Worm (Caenorhabditis elegans) whole organism, L4 larva: ENCODE data around the gene calu-1.

ENCODE experiments used
- F37D6.2 ChIP-seq: sonication (generic microtip); optimal IDR thresholded peaks from 2 replicates; lab custom pipeline; 2016; ENCODE audit warnings: mild to moderate bottlenecking, missing genetic modification characterization, missing compliant biosample characterization
- Y75B8A.6 ChIP-seq: fragments of 200-800 bp; sonication (Bioruptor generic); IDR thresholded peaks from 2 replicates; pipeline ENCODE4 v1.3.6; 2022; ENCODE audit warnings: missing genetic modification reagents, missing genetic modification characterization, missing compliant biosample characterization
- ZK546.5 ChIP-seq, 2 experiments: sonication (generic microtip); optimal IDR thresholded peaks; 2 replicates each; lab custom pipeline; 2017; ENCODE audit warnings: missing biosample characterization in 2 of 2, missing genetic modification characterization in 2 of 2
- aha-1 ChIP-seq: fragments of 150-350 bp; peaks from one replicate; lab custom pipeline; 2014; ENCODE audit warnings: missing biosample characterization, missing genetic modification characterization
- ama-1 ChIP-seq: fragments of 150-350 bp; optimal IDR thresholded peaks from 2 replicates; lab custom pipeline; 2014; ENCODE audit warnings: inconsistent platforms, mixed read lengths
- ceh-20 ChIP-seq: fragments of 200-800 bp; sonication (Bioruptor generic); IDR thresholded peaks from 2 replicates; pipeline ENCODE4 v1.3.6; 2022; ENCODE audit warnings: missing genetic modification reagents, missing genetic modification characterization, missing compliant biosample characterization
- ceh-28 ChIP-seq: fragments of 150-350 bp; optimal IDR thresholded peaks from 2 replicates; lab custom pipeline; 2014; ENCODE audit warnings: missing biosample characterization, missing genetic modification reagents, missing genetic modification characterization
- ceh-44 ChIP-seq: fragments of 200-800 bp; sonication (Bioruptor generic); IDR thresholded peaks from 2 replicates; pipeline ENCODE4 v1.3.6; 2022; ENCODE audit warnings: missing genetic modification reagents, missing genetic modification characterization, missing compliant biosample characterization
- ctbp-1 ChIP-seq: fragments of 200-800 bp; sonication (Bioruptor generic); IDR thresholded peaks from 2 replicates; pipeline ENCODE4 v1.3.6; 2022; ENCODE audit warnings: missing genetic modification reagents, missing genetic modification characterization, missing compliant biosample characterization
- daf-16 ChIP-seq, 3 experiments: sonication (generic microtip); optimal IDR thresholded peaks; 2 replicates each; lab custom pipeline; 2016 to 2017; ENCODE audit warnings: missing genetic modification characterization in 3 of 3, missing genetic modification reagents in 3 of 3, mild to moderate bottlenecking in 2 of 3, missing compliant biosample characterization in 2 of 3, missing biosample characterization in 1 of 3, moderate library complexity in 1 of 3
- dmd-6 ChIP-seq: fragments of 200-800 bp; sonication (Bioruptor generic); IDR thresholded peaks from 2 replicates; pipeline ENCODE4 v1.3.6; 2022; ENCODE audit warnings: missing genetic modification reagents, missing genetic modification characterization, missing compliant biosample characterization
- dve-1 ChIP-seq: sonication (generic microtip); optimal IDR thresholded peaks from 2 replicates; lab custom pipeline; 2017; ENCODE audit warnings: antibody characterized with exemption, mild to moderate bottlenecking, missing genetic modification characterization, missing compliant biosample characterization; ENCODE audit not compliant: insufficient read depth
- egl-43 ChIP-seq: fragments of 200-800 bp; sonication (Bioruptor generic); IDR thresholded peaks from 2 replicates; pipeline ENCODE4 v1.3.6; 2022; ENCODE audit warnings: missing genetic modification reagents, missing genetic modification characterization, missing compliant biosample characterization
- fkh-10 ChIP-seq: fragments of 150-350 bp; optimal IDR thresholded peaks from 2 replicates; lab custom pipeline; 2014; ENCODE audit warnings: missing biosample characterization, missing genetic modification reagents, missing genetic modification characterization
- hif-1 ChIP-seq, 2 experiments: sonication (generic microtip); optimal IDR thresholded peaks; 2 replicates each; lab custom pipeline; 2016 to 2017; ENCODE audit warnings: missing compliant biosample characterization in 2 of 2, missing genetic modification characterization in 2 of 2, missing genetic modification reagents in 2 of 2, missing genotype in 2 of 2, mild to moderate bottlenecking in 1 of 2
- hmg-1.1 ChIP-seq: fragments of 200-800 bp; sonication (Bioruptor generic); IDR thresholded peaks from 2 replicates; pipeline ENCODE4 v1.3.6; 2022; ENCODE audit warnings: missing genetic modification reagents, missing genetic modification characterization, missing compliant biosample characterization
- jun-1 ChIP-seq: fragments of 150-350 bp; optimal IDR thresholded peaks from 2 replicates; lab custom pipeline; 2014; ENCODE audit warnings: missing biosample characterization, missing genetic modification reagents, missing genetic modification characterization
- lin-15B ChIP-seq: fragments of 150-350 bp; sonication (generic microtip); optimal IDR thresholded peaks from 3 replicates; lab custom pipeline; 2014; ENCODE audit warnings: missing biosample characterization, missing genetic modification characterization
- lin-38 ChIP-seq: fragments of 200-800 bp; sonication (Bioruptor generic); IDR thresholded peaks from 2 replicates; pipeline ENCODE4 v1.3.6; 2022; ENCODE audit warnings: missing genetic modification reagents, missing genetic modification characterization, missing compliant biosample characterization
- lir-3 ChIP-seq: sonication (generic microtip); optimal IDR thresholded peaks from 2 replicates; lab custom pipeline; 2016; ENCODE audit warnings: mild to moderate bottlenecking, missing genetic modification characterization, missing compliant biosample characterization
- lsy-2 ChIP-seq, 2 experiments: fragments of 150-350 bp in 1 of 2; sonication (generic microtip) in 1 of 2; optimal IDR thresholded peaks; 2 replicates each; lab custom pipeline; 2014 to 2017; ENCODE audit warnings: missing biosample characterization in 2 of 2, missing genetic modification characterization in 2 of 2
- madf-5 ChIP-seq, 2 experiments: fragments of 200-800 bp; sonication (Bioruptor generic); IDR thresholded peaks; 2 replicates each; pipeline ENCODE4 v1.3.6; 2022; ENCODE audit warnings: missing compliant biosample characterization in 2 of 2, missing genetic modification characterization in 2 of 2
- mdl-1 ChIP-seq, 2 experiments: fragments of 150-350 bp in 1 of 2; sonication (generic microtip) in 1 of 2; optimal IDR thresholded peaks; 2 replicates each; lab custom pipeline; 2014 to 2017; ENCODE audit warnings: missing biosample characterization in 2 of 2, missing genetic modification characterization in 2 of 2
- mep-1 ChIP-seq: fragments of 150-350 bp; sonication (generic microtip); optimal IDR thresholded peaks from 3 replicates; lab custom pipeline; 2014; ENCODE audit warnings: missing biosample characterization, missing genetic modification characterization
- nhr-10 ChIP-seq: fragments of 150-350 bp; optimal IDR thresholded peaks from 2 replicates; lab custom pipeline; 2014; ENCODE audit warnings: missing biosample characterization, missing genetic modification characterization
- nhr-102 ChIP-seq: sonication (generic microtip); optimal IDR thresholded peaks from 2 replicates; lab custom pipeline; 2016; ENCODE audit warnings: mild to moderate bottlenecking, missing genetic modification characterization, moderate library complexity, missing compliant biosample characterization
- nhr-11 ChIP-seq: fragments of 150-350 bp; optimal IDR thresholded peaks from 2 replicates; lab custom pipeline; 2014; ENCODE audit warnings: missing biosample characterization, missing genetic modification characterization
- nhr-111 ChIP-seq: fragments of 200-800 bp; sonication (Bioruptor generic); optimal IDR thresholded peaks from 2 replicates; lab custom pipeline; 2018; ENCODE audit warnings: mild to moderate bottlenecking, missing genetic modification characterization, missing compliant biosample characterization
- nhr-237 ChIP-seq: sonication (generic microtip); optimal IDR thresholded peaks from 2 replicates; lab custom pipeline; 2017; ENCODE audit warnings: missing biosample characterization, missing genetic modification characterization
- nhr-28 ChIP-seq: fragments of 150-350 bp; optimal IDR thresholded peaks from 2 replicates; lab custom pipeline; 2014; ENCODE audit warnings: missing biosample characterization, missing genetic modification characterization
- nhr-48 ChIP-seq: sonication (generic microtip); optimal IDR thresholded peaks from 2 replicates; lab custom pipeline; 2016; ENCODE audit warnings: mild to moderate bottlenecking, missing genetic modification characterization, missing compliant biosample characterization
- php-3 ChIP-seq: fragments of 200-800 bp; sonication (Bioruptor generic); IDR thresholded peaks from 2 replicates; pipeline ENCODE4 v1.3.6; 2022; ENCODE audit warnings: missing genetic modification reagents, missing genetic modification characterization, missing compliant biosample characterization
- pqm-1 ChIP-seq: sonication (generic microtip); optimal IDR thresholded peaks from 2 replicates; lab custom pipeline; 2017; ENCODE audit warnings: missing biosample characterization, missing genetic modification characterization
- rbr-2 ChIP-seq: sonication (generic microtip); optimal IDR thresholded peaks from 2 replicates; lab custom pipeline; 2016; ENCODE audit warnings: missing genotype, missing genetic modification characterization, missing compliant biosample characterization
- saeg-2 ChIP-seq: fragments of 200-800 bp; sonication (Bioruptor generic); IDR thresholded peaks from 2 replicates; pipeline ENCODE4 v1.3.6; 2022; ENCODE audit warnings: missing genetic modification reagents, missing genetic modification characterization, missing compliant biosample characterization
- set-16 ChIP-seq: fragments of 200-800 bp; sonication (Bioruptor generic); IDR thresholded peaks from 2 replicates; pipeline ENCODE4 v1.3.6; 2022; ENCODE audit warnings: missing genetic modification reagents, missing genetic modification characterization, missing compliant biosample characterization
- snpc-4 ChIP-seq: fragments of 150-350 bp; optimal IDR thresholded peaks from 2 replicates; lab custom pipeline; 2014; ENCODE audit warnings: missing biosample characterization, missing genetic modification characterization
- unc-130 ChIP-seq: sonication (generic microtip); optimal IDR thresholded peaks from 2 replicates; lab custom pipeline; 2016; ENCODE audit warnings: missing genetic modification reagents, missing genetic modification characterization, missing compliant biosample characterization
- unc-62 ChIP-seq, 3 experiments: fragments of 150-350 bp in 1 of 3; sonication (generic microtip); optimal IDR thresholded peaks in 2 of 3; peaks in 1 of 3; 1 replicate in 1 of 3; 2 replicates in 2 of 3; lab custom pipeline; 2014 to 2017; ENCODE audit warnings: missing biosample characterization in 3 of 3, missing genetic modification characterization in 3 of 3, missing genetic modification reagents in 3 of 3, missing genotype in 1 of 3
- vab-7 ChIP-seq: fragments of 200-800 bp; sonication (Bioruptor generic); IDR thresholded peaks from 2 replicates; pipeline ENCODE4 v1.3.6; 2022; ENCODE audit warnings: missing genetic modification reagents, missing genetic modification characterization, missing compliant biosample characterization
- ztf-7 ChIP-seq: fragments of 150-350 bp; optimal IDR thresholded peaks from 2 replicates; lab custom pipeline; 2014; ENCODE audit warnings: missing biosample characterization, missing genetic modification characterization

Gene calu-1

ce11 chrX:4992523-4992922 lies 21.8 kb upstream of the calu-1 start:
- TF ChIP-seq egl-43 (peak; percentile 66; the same call in 1 of the 2 replicates), Y75B8A.6 (GFP tag; lab: Robert Waterston, UW) (no peak), set-16 (GFP tag; lab: Robert Waterston, UW) (peak; percentile 70), php-3 (0 out of 2 replicates have a peak, but pooled peaks have one; percentile 11)
- TF ChIP-seq, all 104 proteins: peak for 3

- TF ChIP-seq snpc-4 (tag; lab: Kevin White, UChicago) = no peak
- TF ChIP-seq ZK546.5 (tag; optimal IDR thresholded peaks at IDR 0.05; lab: Kevin White, UChicago) = no peak
- no peak for TF ChIP-seq madf-5 (GFP tag; IDR thresholded peaks at IDR 0.05; lab: Robert Waterston, UW)
- TF ChIP-seq unc-130 (GFP tag; lab: Kevin White, UChicago) = no peak
- TF ChIP-seq ceh-20 = no peak
- TF ChIP-seq ceh-44 = no peak
- TF ChIP-seq nhr-11 (tag; lab: Kevin White, UChicago) = no peak
- no peak for TF ChIP-seq mdl-1 (tag; optimal IDR thresholded peaks at IDR 0.05; lab: Kevin White, UChicago)
- peak; percentile 64 for TF ChIP-seq set-16 (GFP tag; lab: Robert Waterston, UW)
Measured at ce11 chrX:4987617-4988016, 16.9 kb upstream of the calu-1 start.

DNA sequence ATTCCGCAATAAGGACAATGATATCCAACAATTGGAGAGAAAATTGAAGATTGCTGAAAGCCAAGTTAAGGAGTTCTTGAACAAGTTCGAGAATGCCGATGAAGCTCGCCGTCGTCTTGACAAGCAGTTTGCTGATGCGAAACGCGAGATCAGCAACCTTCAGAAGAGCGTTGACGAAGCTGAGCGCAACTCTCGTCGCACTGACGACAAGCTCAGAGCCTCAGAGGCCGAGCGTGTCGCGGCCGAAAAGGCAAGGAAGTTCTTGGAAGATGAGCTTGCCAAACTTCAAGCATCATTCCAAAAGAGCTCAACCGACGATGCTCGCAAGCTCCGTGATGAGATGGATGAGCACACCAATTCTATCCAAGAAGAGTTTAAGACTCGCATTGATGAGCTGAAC lies 15.6 kb upstream of the calu-1 start:
- 0 out of 2 replicates have a peak, but pooled peaks have one; percentile 38 for TF ChIP-seq egl-43
- TF ChIP-seq lir-3 (tag; lab: Kevin White, UChicago) = no peak
- peak; percentile 68 for TF ChIP-seq set-16 (GFP tag; lab: Robert Waterston, UW)
- TF ChIP-seq, all 104 proteins: peak for 2

ce11 chrX:4982009-4982625 lies 11.4 kb upstream of the calu-1 start:
- TF ChIP-seq dmd-6 (GFP tag; lab: Robert Waterston, UW) (no peak; the same call in 1 of the 2 replicates), hif-1 (tag; optimal IDR thresholded peaks at IDR 0.05; lab: Kevin White, UChicago) (peak in 1 of 2 experiments; percentile 26), nhr-10 (tag; lab: Kevin White, UChicago) (no peak), nhr-237 (no peak), mdl-1 (tag; optimal IDR thresholded peaks at IDR 0.05; lab: Kevin White, UChicago) (peak in 1 of 2 experiments; percentile 27), rbr-2 (tag; lab: Kevin White, UChicago) (peak; percentile 74), ceh-28 (peak; percentile 20), mep-1 (tag; lab: Kevin White, UChicago) (peak; percentile 57), fkh-10 (GFP tag; lab: Kevin White, UChicago) (peak; percentile 73), vab-7 (GFP tag; lab: Robert Waterston, UW) (0 out of 2 replicates have a peak, but pooled peaks have one; percentile 4), nhr-111 (GFP tag; lab: Kevin White, UChicago) (no peak), nhr-11 (tag; lab: Kevin White, UChicago) (peak; percentile 50), hmg-1.1 (peak; percentile 45), lsy-2 (tag; optimal IDR thresholded peaks at IDR 0.05; lab: Kevin White, UChicago) (peak in 1 of 2 experiments; percentile 50), aha-1 (tag; lab: Kevin White, UChicago) (peak; percentile 5), egl-43 (peak; percentile 74; the same call in 1 of the 2 replicates), ztf-7 (no peak), jun-1 (tag; lab: Kevin White, UChicago) (no peak), F37D6.2 (tag; lab: Kevin White, UChicago) (peak; percentile 26), ctbp-1 (GFP tag; lab: Robert Waterston, UW) (peak; percentile 86), unc-62 (GFP tag; optimal IDR thresholded peaks at IDR 0.05 in 1 of 2; lab: Kevin White, UChicago) (peak in 1 of 2 experiments; percentile 55), unc-62 (tag; optimal IDR thresholded peaks at IDR 0.05; lab: Kevin White, UChicago) (no peak), set-16 (GFP tag; lab: Robert Waterston, UW) (peak; percentile 88)

DNA sequence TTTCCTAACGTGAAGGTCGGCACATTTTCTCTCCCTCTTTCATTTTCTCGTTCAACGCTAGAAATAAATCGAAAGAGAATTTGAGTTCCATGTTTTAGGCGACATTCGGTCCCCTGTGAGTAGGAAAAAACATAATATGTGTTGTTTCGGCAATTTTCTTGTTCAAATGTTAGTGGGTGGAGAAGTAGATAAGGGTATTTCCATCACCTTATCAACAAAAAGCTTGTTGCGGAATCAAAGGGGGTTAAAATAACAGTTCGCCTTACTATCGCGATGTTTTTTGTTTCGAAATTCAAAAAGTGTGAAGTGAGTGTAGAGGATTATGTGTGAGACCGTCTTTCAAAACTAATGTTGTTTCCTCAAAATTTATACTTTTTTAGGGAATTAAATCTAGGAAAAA lies 10.9 kb upstream of the calu-1 start:
- TF ChIP-seq pqm-1 (peak; percentile 28), ztf-7 (no peak), rbr-2 (tag; lab: Kevin White, UChicago) (no peak), ama-1 (lab: Kevin White, UChicago) (no peak), saeg-2 (GFP tag; lab: Robert Waterston, UW) (no peak), lin-15B (tag; lab: Kevin White, UChicago) (no peak), unc-62 (GFP tag; optimal IDR thresholded peaks at IDR 0.05 in 1 of 2; lab: Kevin White, UChicago) (peak in 1 of 2 experiments; percentile 35), unc-62 (tag; optimal IDR thresholded peaks at IDR 0.05; lab: Kevin White, UChicago) (no peak), nhr-28 (tag; lab: Kevin White, UChicago) (peak; percentile 21), nhr-102 (tag; lab: Kevin White, UChicago) (no peak), nhr-48 (tag; lab: Kevin White, UChicago) (no peak), lin-38 (GFP tag; lab: Robert Waterston, UW) (no peak), dve-1 (tag; lab: Kevin White, UChicago) (peak; percentile 12), jun-1 (tag; lab: Kevin White, UChicago) (no peak), daf-16 (GFP tag; optimal IDR thresholded peaks at IDR 0.05; lab: Kevin White, UChicago) (no peak), daf-16 (tag; optimal IDR thresholded peaks at IDR 0.05; lab: Kevin White, UChicago) (peak; percentile 87)
